Worm (Caenorhabditis elegans) whole organism, L1 larva: ENCODE results near the gene F53B3.6.
A peak's percentile ranks its signal among the peaks of the same experiment; 100 is the strongest.

ENCODE experiments used
- C04F5.9 ChIP-seq: sonication (generic microtip); optimal IDR thresholded peaks from 2 replicates; lab custom pipeline; 2016; ENCODE audit warnings: missing genetic modification characterization, missing compliant biosample characterization
- C34B4.2 ChIP-seq: sonication (generic microtip); optimal IDR thresholded peaks from 2 replicates; lab custom pipeline; 2017; ENCODE audit warnings: mild to moderate bottlenecking, missing genetic modification characterization, missing compliant biosample characterization
- F16B12.6 ChIP-seq: fragments of 150-350 bp; optimal IDR thresholded peaks from 2 replicates; lab custom pipeline; 2014; ENCODE audit warnings: missing biosample characterization, missing genetic modification characterization
- Y116A8C.19 ChIP-seq: sonication (generic microtip); optimal IDR thresholded peaks from 2 replicates; lab custom pipeline; 2016; ENCODE audit warnings: missing compliant biosample characterization, missing genetic modification characterization, borderline replicate concordance
- alr-1 ChIP-seq: fragments of 200-800 bp; sonication (Bioruptor generic); optimal IDR thresholded peaks from 2 replicates; lab custom pipeline; 2018; ENCODE audit warnings: borderline replicate concordance, mild to moderate bottlenecking, missing genetic modification characterization, missing compliant biosample characterization
- aly-2 ChIP-seq: fragments of 150-350 bp; optimal IDR thresholded peaks from 2 replicates; lab custom pipeline; 2014; ENCODE audit warnings: missing biosample characterization, missing genetic modification characterization
- blmp-1 ChIP-seq: fragments of 150-350 bp; optimal IDR thresholded peaks from 2 replicates; lab custom pipeline; 2014; ENCODE audit warnings: missing biosample characterization, missing genetic modification characterization
- ceh-63 ChIP-seq: fragments of 200-800 bp; sonication (Bioruptor generic); optimal IDR thresholded peaks from 2 replicates; lab custom pipeline; 2018; ENCODE audit warnings: mild to moderate bottlenecking, missing genetic modification characterization, missing compliant biosample characterization
- ceh-88 ChIP-seq: fragments of 200-800 bp; sonication (Bioruptor generic); IDR thresholded peaks from 2 replicates; pipeline ENCODE4 v1.3.6; 2022; ENCODE audit warnings: missing genetic modification characterization, missing compliant biosample characterization
- ceh-90 ChIP-seq: sonication (generic microtip); optimal IDR thresholded peaks from 2 replicates; lab custom pipeline; 2016; ENCODE audit warnings: missing genetic modification characterization, missing compliant biosample characterization
- ces-1 ChIP-seq: fragments of 150-350 bp; optimal IDR thresholded peaks from 2 replicates; lab custom pipeline; 2014; ENCODE audit warnings: missing biosample characterization, missing genetic modification reagents, missing genetic modification characterization
- efl-1 ChIP-seq, 4 experiments: fragments of 150-350 bp; optimal IDR thresholded peaks in 3 of 4; peaks in 1 of 4; 1 replicate in 1 of 4; 2 replicates in 3 of 4; lab custom pipeline; 2014; ENCODE audit warnings: missing biosample characterization in 2 of 4, missing genetic modification characterization in 2 of 4, missing genetic modification reagents in 2 of 4
- efl-3 ChIP-seq: fragments of 200-800 bp; sonication (Bioruptor generic); optimal IDR thresholded peaks from 2 replicates; lab custom pipeline; 2018; ENCODE audit warnings: mild to moderate bottlenecking, missing genetic modification characterization, missing compliant biosample characterization
- elt-2 ChIP-seq: sonication (generic microtip); optimal IDR thresholded peaks from 2 replicates; lab custom pipeline; 2016; ENCODE audit warnings: missing genetic modification characterization, mild to moderate bottlenecking, inconsistent platforms, missing compliant biosample characterization, missing genetic modification reagents
- elt-3 ChIP-seq, 6 experiments: fragments of 150-350 bp in 1 of 6; sonication (generic microtip); optimal IDR thresholded peaks; 2 replicates each; lab custom pipeline; 2017 to 2018; ENCODE audit warnings: missing biosample characterization in 6 of 6, missing genetic modification characterization in 6 of 6, inconsistent platforms in 1 of 6
- ets-5 ChIP-seq: fragments of 200-800 bp; sonication (Bioruptor generic); IDR thresholded peaks from 2 replicates; pipeline ENCODE4 v1.3.6; 2022; ENCODE audit warnings: missing genetic modification characterization, missing compliant biosample characterization
- fkh-10 ChIP-seq: sonication (generic microtip); optimal IDR thresholded peaks from 2 replicates; lab custom pipeline; 2017; ENCODE audit warnings: missing biosample characterization, missing genetic modification reagents, missing genetic modification characterization
- fkh-4 ChIP-seq: sonication (generic microtip); optimal IDR thresholded peaks from 2 replicates; lab custom pipeline; 2016; ENCODE audit warnings: missing compliant biosample characterization, missing genetic modification characterization, borderline replicate concordance
- fkh-8 ChIP-seq: sonication (generic microtip); optimal IDR thresholded peaks from 2 replicates; lab custom pipeline; 2016; ENCODE audit warnings: mild to moderate bottlenecking, missing genetic modification characterization, missing compliant biosample characterization
- fos-1 ChIP-seq: fragments of 150-350 bp; optimal IDR thresholded peaks from 2 replicates; lab custom pipeline; 2014; ENCODE audit warnings: missing biosample characterization, missing genetic modification characterization
- grh-1 ChIP-seq: fragments of 200-800 bp; sonication (Bioruptor generic); IDR thresholded peaks from 2 replicates; pipeline ENCODE4 v1.3.6; 2022; ENCODE audit warnings: missing genetic modification reagents, missing genetic modification characterization, missing compliant biosample characterization
- hlh-4 ChIP-seq: sonication (generic microtip); optimal IDR thresholded peaks from 2 replicates; lab custom pipeline; 2016; ENCODE audit warnings: mild to moderate bottlenecking, missing genetic modification characterization, missing compliant biosample characterization
- lin-13 ChIP-seq: fragments of 150-350 bp; optimal IDR thresholded peaks from 2 replicates; lab custom pipeline; 2014; ENCODE audit warnings: missing biosample characterization, missing genetic modification reagents, missing genetic modification characterization
- lin-14 ChIP-seq: fragments of 200-800 bp; sonication (Bioruptor generic); optimal IDR thresholded peaks from 2 replicates; lab custom pipeline; 2018; ENCODE audit warnings: mild to moderate bottlenecking, missing genetic modification characterization, moderate library complexity, missing compliant biosample characterization
- lin-35 ChIP-seq, 2 experiments: fragments of 150-350 bp; optimal IDR thresholded peaks; 2 replicates each; lab custom pipeline; 2014; ENCODE audit warnings: missing biosample characterization in 2 of 2, missing genetic modification characterization in 2 of 2, missing genetic modification reagents in 2 of 2
- lin-39 ChIP-seq: fragments of 150-350 bp; optimal IDR thresholded peaks from 2 replicates; lab custom pipeline; 2014; ENCODE audit warnings: missing biosample characterization, missing genetic modification reagents, missing genetic modification characterization
- lsy-2 ChIP-seq, 2 experiments: fragments of 150-350 bp; optimal IDR thresholded peaks; 2 replicates each; lab custom pipeline; 2014; ENCODE audit warnings: missing biosample characterization in 2 of 2, missing genetic modification characterization in 2 of 2
- mdl-1 ChIP-seq, 2 experiments: fragments of 150-350 bp; optimal IDR thresholded peaks; 2 replicates each; lab custom pipeline; 2014 to 2017; ENCODE audit warnings: missing biosample characterization in 2 of 2, missing genetic modification characterization in 2 of 2, inconsistent platforms in 1 of 2
- mef-2 ChIP-seq: fragments of 150-350 bp; optimal IDR thresholded peaks from 2 replicates; lab custom pipeline; 2014; ENCODE audit warnings: missing biosample characterization, missing genetic modification characterization
- mep-1 ChIP-seq: fragments of 150-350 bp; optimal IDR thresholded peaks from 2 replicates; lab custom pipeline; 2014; ENCODE audit warnings: missing biosample characterization, missing genetic modification characterization
- nhr-19 ChIP-seq: fragments of 200-800 bp; sonication (Bioruptor generic); conservative IDR thresholded peaks from 2 replicates; pipeline ENCODE4 v1.3.6; 2022; ENCODE audit warnings: missing genetic modification characterization, missing compliant biosample characterization
- nhr-20 ChIP-seq: sonication (generic microtip); optimal IDR thresholded peaks from 2 replicates; lab custom pipeline; 2016; ENCODE audit warnings: mild to moderate bottlenecking, missing genetic modification characterization, missing compliant biosample characterization
- nhr-237 ChIP-seq: fragments of 150-350 bp; optimal IDR thresholded peaks from 2 replicates; lab custom pipeline; 2014; ENCODE audit warnings: missing biosample characterization, missing genetic modification characterization
- nhr-28 ChIP-seq: fragments of 150-350 bp; optimal IDR thresholded peaks from 2 replicates; lab custom pipeline; 2014; ENCODE audit warnings: missing biosample characterization, missing genetic modification characterization
- nhr-47 ChIP-seq: sonication (generic microtip); optimal IDR thresholded peaks from 2 replicates; lab custom pipeline; 2016; ENCODE audit warnings: mild to moderate bottlenecking, missing genetic modification characterization, moderate library complexity, missing compliant biosample characterization
- nhr-76 ChIP-seq: sonication (generic microtip); optimal IDR thresholded peaks from 2 replicates; lab custom pipeline; 2017; ENCODE audit warnings: missing biosample characterization, missing genetic modification characterization
- nhr-85 ChIP-seq: sonication (generic microtip); peaks from one replicate; lab custom pipeline; 2016; ENCODE audit warnings: missing genetic modification characterization, inconsistent platforms, missing compliant biosample characterization
- nhr-90 ChIP-seq: sonication (generic microtip); optimal IDR thresholded peaks from 2 replicates; lab custom pipeline; 2016; ENCODE audit warnings: mild to moderate bottlenecking, missing genetic modification characterization, missing compliant biosample characterization; ENCODE audit not compliant: poor library complexity
- rnt-1 ChIP-seq: sonication (generic microtip); optimal IDR thresholded peaks from 2 replicates; lab custom pipeline; 2016; ENCODE audit warnings: mild to moderate bottlenecking, missing genetic modification characterization, moderate library complexity, missing compliant biosample characterization
- skn-1 ChIP-seq: fragments of 150-350 bp; optimal IDR thresholded peaks from 2 replicates; lab custom pipeline; 2014; ENCODE audit warnings: missing biosample characterization, missing genetic modification characterization
- snpc-4 ChIP-seq: fragments of 150-350 bp; optimal IDR thresholded peaks from 2 replicates; lab custom pipeline; 2014; ENCODE audit warnings: missing biosample characterization, missing genetic modification characterization
- snu-23 ChIP-seq: sonication (generic microtip); optimal IDR thresholded peaks from 2 replicates; lab custom pipeline; 2016; ENCODE audit warnings: missing genetic modification characterization, missing compliant biosample characterization
- swsn-7 ChIP-seq: sonication (generic microtip); optimal IDR thresholded peaks from 2 replicates; lab custom pipeline; 2016; ENCODE audit warnings: missing genetic modification characterization, missing compliant biosample characterization
- tbx-2 ChIP-seq: sonication (generic microtip); optimal IDR thresholded peaks from 2 replicates; lab custom pipeline; 2016; ENCODE audit warnings: missing genetic modification characterization, missing compliant biosample characterization
- unc-30 ChIP-seq: sonication (generic microtip); optimal IDR thresholded peaks from 2 replicates; lab custom pipeline; 2017; ENCODE audit warnings: missing biosample characterization, missing genetic modification characterization
- unc-62 ChIP-seq: fragments of 150-350 bp; optimal IDR thresholded peaks from 2 replicates; lab custom pipeline; 2014; ENCODE audit warnings: missing biosample characterization, missing genetic modification reagents, missing genetic modification characterization
- unc-86 ChIP-seq: sonication (generic microtip); optimal IDR thresholded peaks from 2 replicates; lab custom pipeline; 2016; ENCODE audit warnings: missing genetic modification characterization, missing compliant biosample characterization
- unc-98 ChIP-seq: fragments of 200-800 bp; sonication (Bioruptor generic); IDR thresholded peaks from 2 replicates; pipeline ENCODE4 v1.3.6; 2022; ENCODE audit warnings: missing genetic modification characterization, missing compliant biosample characterization
- xbp-1 ChIP-seq: sonication (generic microtip); optimal IDR thresholded peaks from 2 replicates; lab custom pipeline; 2016; ENCODE audit warnings: missing genetic modification characterization, missing compliant biosample characterization
- zag-1 ChIP-seq: fragments of 150-350 bp; optimal IDR thresholded peaks from 2 replicates; lab custom pipeline; 2014; ENCODE audit warnings: missing biosample characterization, missing genetic modification characterization
- ztf-4 ChIP-seq: fragments of 150-350 bp; optimal IDR thresholded peaks from 2 replicates; lab custom pipeline; 2014; ENCODE audit warnings: missing biosample characterization, missing genetic modification characterization

Gene F53B3.6

DNA sequence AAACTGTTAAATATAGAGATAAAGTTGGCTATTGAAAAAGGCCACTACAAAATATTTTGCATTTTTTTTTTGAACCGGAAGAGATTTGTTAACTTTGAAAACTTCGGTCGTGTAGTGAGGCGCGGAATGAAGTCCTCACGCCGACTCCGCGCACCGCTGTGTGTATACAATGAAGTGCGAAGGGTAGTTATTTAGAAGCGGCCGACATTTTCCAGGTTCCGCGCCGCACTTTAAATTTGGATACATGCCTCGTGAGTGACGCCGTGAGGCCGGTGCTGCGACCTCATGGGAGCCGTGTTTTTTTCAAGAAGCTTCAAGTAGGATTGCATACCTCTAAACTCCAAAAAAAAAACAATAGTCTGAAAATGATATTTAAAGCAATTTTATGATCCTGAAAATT is 27.9 kb downstream of the F53B3.6 start:
- TF ChIP-seq lin-13 (GFP tag; lab: Kevin White, UChicago) (peak; percentile 11), elt-3 (tag; optimal IDR thresholded peaks at IDR 0.05; lab: Kevin White, UChicago) (no peak), lin-39 (no peak), nhr-237 (tag; lab: Kevin White, UChicago) (no peak), efl-1 (optimal IDR thresholded peaks at IDR 0.05; lab: Kevin White, UChicago) (no peak), efl-1 (GFP tag; optimal IDR thresholded peaks at IDR 0.05 in 1 of 2; lab: Kevin White, UChicago) (no peak), unc-98 (GFP tag; lab: Robert Waterston, UW) (no peak), unc-86 (tag; lab: Kevin White, UChicago) (no peak), fkh-10 (GFP tag; lab: Kevin White, UChicago) (no peak), mef-2 (tag; lab: Kevin White, UChicago) (no peak), swsn-7 (no peak), ces-1 (GFP tag; lab: Kevin White, UChicago) (no peak), fkh-8 (tag; lab: Kevin White, UChicago) (no peak), F16B12.6 (tag; lab: Kevin White, UChicago) (no peak), efl-3 (GFP tag; lab: Kevin White, UChicago) (no peak), ztf-4 (no peak), grh-1 (GFP tag; lab: Robert Waterston, UW) (0 out of 2 replicates have a peak, but pooled peaks have one; percentile 10), nhr-85 (tag; lab: Kevin White, UChicago) (no peak), fos-1 (no peak), C34B4.2 (tag; lab: Kevin White, UChicago) (no peak), unc-62 (GFP tag; lab: Kevin White, UChicago) (no peak), aly-2 (no peak), tbx-2 (tag; lab: Kevin White, UChicago) (no peak), alr-1 (tag; lab: Kevin White, UChicago) (no peak), Y116A8C.19 (tag; lab: Kevin White, UChicago) (no peak), rnt-1 (tag; lab: Kevin White, UChicago) (peak; percentile 31), snpc-4 (tag; lab: Kevin White, UChicago) (peak; percentile 95), nhr-20 (tag; lab: Kevin White, UChicago) (no peak), lin-35 (GFP tag; optimal IDR thresholded peaks at IDR 0.05; lab: Kevin White, UChicago) (no peak), nhr-47 (tag; lab: Kevin White, UChicago) (no peak), mdl-1 (tag; optimal IDR thresholded peaks at IDR 0.05; lab: Kevin White, UChicago) (no peak), nhr-76 (tag; lab: Kevin White, UChicago) (no peak), elt-2 (tag; lab: Kevin White, UChicago) (no peak), xbp-1 (tag; lab: Kevin White, UChicago) (no peak)

DNA sequence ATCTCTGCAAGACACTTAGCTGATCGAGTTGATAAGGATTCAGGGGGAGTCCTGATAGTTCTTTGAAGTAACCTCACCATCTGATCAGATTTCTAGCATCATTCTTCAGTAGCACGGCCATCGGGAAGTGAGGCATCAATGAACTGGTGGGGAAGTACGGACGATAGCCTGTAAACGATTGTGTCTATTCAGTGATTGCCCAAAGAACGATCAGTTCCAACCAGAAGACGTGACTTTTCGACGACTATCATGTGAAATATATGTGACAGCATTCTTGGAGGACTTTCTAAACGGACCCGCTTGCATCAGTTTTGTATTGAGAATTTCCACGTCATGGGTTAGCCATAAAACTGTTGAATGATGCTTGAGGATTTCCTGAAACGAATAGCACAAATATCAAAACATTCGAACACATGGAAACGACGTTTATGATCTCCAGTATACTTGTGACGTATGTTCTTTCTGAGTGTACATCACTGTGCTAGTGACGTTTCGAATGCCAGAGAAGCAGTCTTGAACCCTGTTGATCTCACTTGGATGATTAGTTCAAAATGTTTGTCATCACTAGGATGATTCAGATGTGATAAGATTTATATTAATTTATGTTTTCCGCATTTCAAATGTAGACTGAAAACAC is 29.1 kb downstream of the F53B3.6 start:
- peak in 1 of 2 experiments; percentile 43 for TF ChIP-seq lin-35 (GFP tag; optimal IDR thresholded peaks at IDR 0.05; lab: Kevin White, UChicago)
- no peak for TF ChIP-seq mep-1 (tag; lab: Kevin White, UChicago)
- TF ChIP-seq aly-2: no peak
- TF ChIP-seq ceh-90 (tag; lab: Kevin White, UChicago): no peak
- no peak for TF ChIP-seq ceh-63
- peak in 1 of 2 experiments; percentile 51 for TF ChIP-seq mdl-1 (tag; optimal IDR thresholded peaks at IDR 0.05; lab: Kevin White, UChicago)
- peak; percentile 51 for TF ChIP-seq nhr-47 (tag; lab: Kevin White, UChicago)
- peak; percentile 55 for TF ChIP-seq snu-23 (GFP tag; lab: Kevin White, UChicago)
- peak; percentile 29 for TF ChIP-seq blmp-1
- TF ChIP-seq unc-30 (tag; lab: Kevin White, UChicago): no peak
- TF ChIP-seq nhr-237 (tag; lab: Kevin White, UChicago): no peak
- TF ChIP-seq C04F5.9 (tag; lab: Kevin White, UChicago): no peak
- TF ChIP-seq zag-1 (tag; lab: Kevin White, UChicago): no peak
- no peak for TF ChIP-seq ceh-88 (GFP tag; lab: Robert Waterston, UW)
- TF ChIP-seq elt-3 (tag; optimal IDR thresholded peaks at IDR 0.05; lab: Kevin White, UChicago): peak in 2 of 6 experiments; percentile 50 to 77
- TF ChIP-seq grh-1 (GFP tag; lab: Robert Waterston, UW): peak; percentile 50; the same call in 1 of the 2 replicates
- TF ChIP-seq nhr-28 (tag; lab: Kevin White, UChicago): no peak
- peak; percentile 52 for TF ChIP-seq lin-14
- TF ChIP-seq hlh-4: no peak
- TF ChIP-seq nhr-19 (GFP tag; lab: Robert Waterston, UW): peak; percentile 96
- TF ChIP-seq fkh-4 (tag; lab: Kevin White, UChicago): no peak
- no peak for TF ChIP-seq skn-1
- no peak for TF ChIP-seq ets-5 (GFP tag; lab: Robert Waterston, UW)
- TF ChIP-seq nhr-85 (tag; lab: Kevin White, UChicago): peak; percentile 98
- no peak for TF ChIP-seq lsy-2 (tag; optimal IDR thresholded peaks at IDR 0.05; lab: Kevin White, UChicago)
- peak; percentile 72 for TF ChIP-seq nhr-90 (tag; lab: Kevin White, UChicago)
